Worm (Caenorhabditis elegans) whole organism, L4 larva: ENCODE data around the gene nas-25.

Experiments
- D1046.2 ChIP-seq: fragments of 200-800 bp; sonication (Bioruptor generic); IDR thresholded peaks from 2 replicates; pipeline ENCODE4 v1.3.6; 2022; ENCODE audit warnings: missing genetic modification characterization, missing compliant biosample characterization
- F10B5.3 ChIP-seq: sonication (generic microtip); optimal IDR thresholded peaks from 2 replicates; lab custom pipeline; 2016; ENCODE audit warnings: mild to moderate bottlenecking, missing genetic modification characterization, missing compliant biosample characterization
- F26F4.8 ChIP-seq: fragments of 200-800 bp; sonication (Bioruptor generic); conservative IDR thresholded peaks from 2 replicates; pipeline ENCODE4 v1.3.6; 2022; ENCODE audit warnings: missing genetic modification characterization, missing compliant biosample characterization
- R02D3.7 ChIP-seq: fragments of 150-350 bp; sonication (generic microtip); optimal IDR thresholded peaks from 3 replicates; lab custom pipeline; 2014; ENCODE audit warnings: missing biosample characterization, missing genetic modification characterization
- T26A8.4 ChIP-seq: fragments of 200-800 bp; sonication (Bioruptor generic); IDR thresholded peaks from 2 replicates; pipeline ENCODE4 v1.3.6; 2022; ENCODE audit warnings: missing genetic modification characterization, missing compliant biosample characterization
- Y105C5A.15 ChIP-seq: fragments of 200-800 bp; sonication (Bioruptor generic); IDR thresholded peaks from 2 replicates; pipeline ENCODE4 v1.3.6; 2022; ENCODE audit warnings: missing genetic modification characterization, missing compliant biosample characterization
- ama-1 ChIP-seq: fragments of 150-350 bp; optimal IDR thresholded peaks from 2 replicates; lab custom pipeline; 2014; ENCODE audit warnings: inconsistent platforms, mixed read lengths
- arid-1 ChIP-seq: fragments of 200-800 bp; sonication (Bioruptor generic); conservative IDR thresholded peaks from 2 replicates; pipeline ENCODE4 v1.3.6; 2022; ENCODE audit warnings: missing genetic modification reagents, missing genetic modification characterization, missing compliant biosample characterization
- attf-4 ChIP-seq: sonication (generic microtip); optimal IDR thresholded peaks from 3 replicates; lab custom pipeline; 2017; ENCODE audit warnings: missing biosample characterization, missing genetic modification characterization
- daf-16 ChIP-seq, 3 experiments: sonication (generic microtip); optimal IDR thresholded peaks; 2 replicates each; lab custom pipeline; 2016 to 2017; ENCODE audit warnings: missing genetic modification characterization in 3 of 3, missing genetic modification reagents in 3 of 3, mild to moderate bottlenecking in 2 of 3, missing compliant biosample characterization in 2 of 3, missing biosample characterization in 1 of 3, moderate library complexity in 1 of 3
- dmd-9 ChIP-seq: fragments of 200-800 bp; sonication (Bioruptor generic); IDR thresholded peaks from 2 replicates; pipeline ENCODE4 v1.3.6; 2022; ENCODE audit warnings: missing genetic modification reagents, missing genetic modification characterization, missing compliant biosample characterization
- duxl-1 ChIP-seq: sonication (generic microtip); optimal IDR thresholded peaks from 2 replicates; lab custom pipeline; 2016; ENCODE audit warnings: mild to moderate bottlenecking, missing genetic modification characterization, moderate library complexity, missing compliant biosample characterization; ENCODE audit not compliant: poor library complexity
- dve-1 ChIP-seq: sonication (generic microtip); optimal IDR thresholded peaks from 2 replicates; lab custom pipeline; 2017; ENCODE audit warnings: antibody characterized with exemption, mild to moderate bottlenecking, missing genetic modification characterization, missing compliant biosample characterization; ENCODE audit not compliant: insufficient read depth
- egl-27 ChIP-seq: sonication (generic microtip); optimal IDR thresholded peaks from 3 replicates; lab custom pipeline; 2017; ENCODE audit warnings: missing biosample characterization, missing genetic modification reagents, missing genetic modification characterization
- gei-8 ChIP-seq: fragments of 200-800 bp; sonication (Bioruptor generic); optimal IDR thresholded peaks from 2 replicates; lab custom pipeline; 2018; ENCODE audit warnings: mild to moderate bottlenecking, missing genetic modification characterization, missing compliant biosample characterization
- hmg-1.1 ChIP-seq: fragments of 200-800 bp; sonication (Bioruptor generic); IDR thresholded peaks from 2 replicates; pipeline ENCODE4 v1.3.6; 2022; ENCODE audit warnings: missing genetic modification reagents, missing genetic modification characterization, missing compliant biosample characterization
- lin-13 ChIP-seq: fragments of 150-350 bp; optimal IDR thresholded peaks from 2 replicates; lab custom pipeline; 2014; ENCODE audit warnings: missing biosample characterization, missing genetic modification reagents, missing genetic modification characterization
- mdt-29 ChIP-seq: fragments of 200-800 bp; sonication (Bioruptor generic); IDR thresholded peaks from 2 replicates; pipeline ENCODE4 v1.3.6; 2022; ENCODE audit warnings: missing genetic modification reagents, missing genetic modification characterization, missing compliant biosample characterization
- mep-1 ChIP-seq: fragments of 150-350 bp; sonication (generic microtip); optimal IDR thresholded peaks from 3 replicates; lab custom pipeline; 2014; ENCODE audit warnings: missing biosample characterization, missing genetic modification characterization
- mxl-2 ChIP-seq: fragments of 200-800 bp; sonication (Bioruptor generic); conservative IDR thresholded peaks from 2 replicates; pipeline ENCODE4 v1.3.6; 2022; ENCODE audit warnings: missing genetic modification reagents, missing genetic modification characterization, missing compliant biosample characterization
- mxl-3 ChIP-seq: fragments of 200-800 bp; sonication (Bioruptor generic); optimal IDR thresholded peaks from 2 replicates; lab custom pipeline; 2018; ENCODE audit warnings: mild to moderate bottlenecking, missing genetic modification characterization, missing compliant biosample characterization
- nhr-11 ChIP-seq: fragments of 150-350 bp; optimal IDR thresholded peaks from 2 replicates; lab custom pipeline; 2014; ENCODE audit warnings: missing biosample characterization, missing genetic modification characterization
- nhr-237 ChIP-seq: sonication (generic microtip); optimal IDR thresholded peaks from 2 replicates; lab custom pipeline; 2017; ENCODE audit warnings: missing biosample characterization, missing genetic modification characterization
- nhr-48 ChIP-seq: sonication (generic microtip); optimal IDR thresholded peaks from 2 replicates; lab custom pipeline; 2016; ENCODE audit warnings: mild to moderate bottlenecking, missing genetic modification characterization, missing compliant biosample characterization
- nhr-6 ChIP-seq: fragments of 150-350 bp; optimal IDR thresholded peaks from 2 replicates; lab custom pipeline; 2014; ENCODE audit warnings: missing biosample characterization, missing genetic modification characterization
- pha-4 ChIP-seq, 2 experiments: fragments of 150-350 bp in 1 of 2; fragments of 200-800 bp in 1 of 2; sonication (Bioruptor generic) in 1 of 2; IDR thresholded peaks in 1 of 2; optimal IDR thresholded peaks in 1 of 2; 2 replicates each; pipeline versions ENCODE4 v1.3.6 to Lab custom; 2014 to 2022; ENCODE audit warnings: missing genetic modification characterization in 2 of 2, missing genetic modification reagents in 2 of 2, missing biosample characterization in 1 of 2, missing compliant biosample characterization in 1 of 2
- php-3 ChIP-seq: fragments of 200-800 bp; sonication (Bioruptor generic); IDR thresholded peaks from 2 replicates; pipeline ENCODE4 v1.3.6; 2022; ENCODE audit warnings: missing genetic modification reagents, missing genetic modification characterization, missing compliant biosample characterization
- sdz-12 ChIP-seq: fragments of 200-800 bp; sonication (Bioruptor generic); optimal IDR thresholded peaks from 2 replicates; lab custom pipeline; 2018; ENCODE audit warnings: mild to moderate bottlenecking, missing genetic modification characterization, missing compliant biosample characterization
- set-16 ChIP-seq: fragments of 200-800 bp; sonication (Bioruptor generic); IDR thresholded peaks from 2 replicates; pipeline ENCODE4 v1.3.6; 2022; ENCODE audit warnings: missing genetic modification reagents, missing genetic modification characterization, missing compliant biosample characterization
- skn-1 ChIP-seq: fragments of 150-350 bp; optimal IDR thresholded peaks from 2 replicates; lab custom pipeline; 2014; ENCODE audit warnings: missing biosample characterization, missing genetic modification characterization
- snpc-1.2 ChIP-seq: fragments of 200-800 bp; sonication (Bioruptor generic); IDR thresholded peaks from 2 replicates; pipeline ENCODE4 v1.3.6; 2022; ENCODE audit warnings: missing genetic modification reagents, missing genetic modification characterization, missing compliant biosample characterization
- snpc-4 ChIP-seq: fragments of 150-350 bp; optimal IDR thresholded peaks from 2 replicates; lab custom pipeline; 2014; ENCODE audit warnings: missing biosample characterization, missing genetic modification characterization
- spr-1 ChIP-seq: sonication (generic microtip); optimal IDR thresholded peaks from 2 replicates; lab custom pipeline; 2016; ENCODE audit warnings: mild to moderate bottlenecking, missing genetic modification characterization, missing compliant biosample characterization
- spr-3 ChIP-seq: fragments of 200-800 bp; sonication (Bioruptor generic); optimal IDR thresholded peaks from 2 replicates; lab custom pipeline; 2018; ENCODE audit warnings: mild to moderate bottlenecking, missing genetic modification characterization, missing compliant biosample characterization
- tra-1 ChIP-seq: fragments of 200-800 bp; sonication (Bioruptor generic); IDR thresholded peaks from 2 replicates; pipeline ENCODE4 v1.3.6; 2022; ENCODE audit warnings: missing genetic modification reagents, missing genetic modification characterization, missing compliant biosample characterization
- unc-130 ChIP-seq: sonication (generic microtip); optimal IDR thresholded peaks from 2 replicates; lab custom pipeline; 2016; ENCODE audit warnings: missing genetic modification reagents, missing genetic modification characterization, missing compliant biosample characterization
- vab-7 ChIP-seq: fragments of 200-800 bp; sonication (Bioruptor generic); IDR thresholded peaks from 2 replicates; pipeline ENCODE4 v1.3.6; 2022; ENCODE audit warnings: missing genetic modification reagents, missing genetic modification characterization, missing compliant biosample characterization
- zfp-2 ChIP-seq: sonication (generic microtip); optimal IDR thresholded peaks from 2 replicates; lab custom pipeline; 2016; ENCODE audit warnings: mild to moderate bottlenecking, missing genetic modification characterization, missing compliant biosample characterization
- ztf-11 ChIP-seq: fragments of 150-350 bp; optimal IDR thresholded peaks from 2 replicates; lab custom pipeline; 2014; ENCODE audit warnings: missing biosample characterization, missing genetic modification characterization

Gene nas-25

DNA sequence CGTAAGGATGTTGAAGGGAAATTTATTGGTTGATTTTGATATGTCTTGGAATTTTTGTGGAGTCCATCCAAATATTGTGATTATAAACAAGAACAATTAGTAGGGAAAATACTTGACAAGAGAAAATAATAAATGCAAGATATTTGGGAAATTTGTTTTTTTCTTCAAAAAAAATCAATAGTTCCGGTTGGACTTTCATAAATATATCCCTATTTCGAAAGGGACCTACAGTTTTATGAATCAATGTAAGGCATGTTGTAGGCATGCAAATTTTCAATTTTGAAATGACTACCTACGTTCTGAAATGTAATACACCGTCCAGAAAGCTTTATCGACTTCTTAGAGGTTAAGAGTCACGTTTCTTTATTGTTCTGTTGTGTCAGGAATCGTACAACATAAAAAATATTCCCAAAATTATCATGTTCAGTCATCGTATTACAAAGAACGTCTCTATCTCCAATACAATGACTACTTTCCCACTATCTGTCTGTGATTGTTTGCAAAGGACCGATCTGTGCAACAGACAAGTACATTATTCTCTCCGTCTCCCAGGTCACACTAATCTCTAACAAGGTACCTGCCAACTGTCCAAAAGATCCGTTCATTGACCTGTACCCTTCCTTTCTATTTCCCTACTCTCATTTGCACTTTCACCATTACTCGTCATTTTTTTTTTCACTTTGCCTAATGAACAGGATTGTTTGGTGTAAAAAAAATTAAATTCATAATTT, 35.9 kb upstream of the nas-25 start, which contains the start of gene F07H5.13 (continued):
- peak; percentile 37 for TF ChIP-seq sdz-12 (GFP tag; lab: Kevin White, UChicago)
- TF ChIP-seq mep-1 (tag; lab: Kevin White, UChicago), result peak; percentile 83
- 0 out of 2 replicates have a peak, but pooled peaks have one; percentile 9 for TF ChIP-seq snpc-1.2 (GFP tag; lab: Robert Waterston, UW)
- TF ChIP-seq dve-1 (tag; lab: Kevin White, UChicago), result peak; percentile 76
- peak; percentile 56 for TF ChIP-seq arid-1
- peak; percentile 16 for TF ChIP-seq ama-1 (lab: Kevin White, UChicago)
- TF ChIP-seq nhr-6 (tag; lab: Kevin White, UChicago), result peak; percentile 35
- TF ChIP-seq spr-3 (GFP tag; lab: Kevin White, UChicago), result peak; percentile 6
- TF ChIP-seq zfp-2 (tag; lab: Kevin White, UChicago), result no peak
- TF ChIP-seq T26A8.4 (GFP tag; lab: Robert Waterston, UW), result peak; percentile 89
- TF ChIP-seq D1046.2 (GFP tag; lab: Robert Waterston, UW), result no peak
- no peak for TF ChIP-seq snpc-4 (tag; lab: Kevin White, UChicago)
- peak; percentile 30 for TF ChIP-seq duxl-1
- TF ChIP-seq F10B5.3 (tag; lab: Kevin White, UChicago), result peak; percentile 0
- TF ChIP-seq vab-7 (GFP tag; lab: Robert Waterston, UW), result no peak
- TF ChIP-seq spr-1 (tag; lab: Kevin White, UChicago), result peak; percentile 24
- TF ChIP-seq dmd-9 (GFP tag; lab: Robert Waterston, UW), result no peak
- TF ChIP-seq nhr-11 (tag; lab: Kevin White, UChicago), result peak; percentile 35
- TF ChIP-seq unc-130, result no peak
- peak; percentile 39 for TF ChIP-seq nhr-48
- TF ChIP-seq skn-1, result no peak

- TF ChIP-seq lin-13 (no peak), mxl-2 (no peak), nhr-237 (tag; lab: Kevin White, UChicago) (no peak)
These were observed 33.2 kb upstream of the nas-25 start, which contains the start of gene idpa-2 for ce11 chrII:8792640-8793039. TSS of gene idpa-2 (minus strand) at chrII:8792740.

ce11 chrII:8794072-8794471, 31.8 kb upstream of the nas-25 start, which contains the start of gene F07H5.7:
TSS of gene F07H5.7 (minus strand) at chrII:8794172.
- TF ChIP-seq F26F4.8 (GFP tag; lab: Robert Waterston, UW) (no peak), tra-1 (no peak), zfp-2 (tag; lab: Kevin White, UChicago) (no peak), mxl-3 (GFP tag; lab: Kevin White, UChicago) (no peak), pha-4 (GFP tag; IDR thresholded peaks at IDR 0.05; lab: Robert Waterston, UW) (no peak), pha-4 (tag; optimal IDR thresholded peaks at IDR 0.05; lab: Kevin White, UChicago) (no peak), hmg-1.1 (no peak), arid-1 (no peak), php-3 (GFP tag; lab: Robert Waterston, UW) (no peak), gei-8 (GFP tag; lab: Kevin White, UChicago) (no peak), egl-27 (tag; lab: Kevin White, UChicago) (no peak), snpc-4 (tag; lab: Kevin White, UChicago) (no peak), skn-1 (no peak), attf-4 (no peak), set-16 (GFP tag; lab: Robert Waterston, UW) (no peak), ztf-11 (no peak), daf-16 (GFP tag; optimal IDR thresholded peaks at IDR 0.05; lab: Kevin White, UChicago) (no peak), daf-16 (tag; optimal IDR thresholded peaks at IDR 0.05; lab: Kevin White, UChicago) (no peak), Y105C5A.15 (GFP tag; lab: Robert Waterston, UW) (no peak), R02D3.7 (no peak), mdt-29 (GFP tag; lab: Robert Waterston, UW) (no peak)
